Worm (Caenorhabditis elegans) whole organism, mixed stage, embryonic: ENCODE results near the gene csb-1.

Source experiments
- blmp-1 ChIP-seq: fragments of 150-350 bp; optimal IDR thresholded peaks from 2 replicates; lab custom pipeline; 2014; ENCODE audit warnings: missing biosample characterization, missing genetic modification characterization
- elt-3 ChIP-seq: fragments of 150-350 bp; optimal IDR thresholded peaks from 2 replicates; lab custom pipeline; 2014; ENCODE audit warnings: missing biosample characterization, missing genetic modification characterization
- ham-2 ChIP-seq: fragments of 200-800 bp; sonication (Bioruptor generic); optimal IDR thresholded peaks from 2 replicates; lab custom pipeline; 2018; ENCODE audit warnings: mild to moderate bottlenecking, missing genetic modification characterization, missing compliant biosample characterization
- lin-13 ChIP-seq: fragments of 150-350 bp; optimal IDR thresholded peaks from 2 replicates; lab custom pipeline; 2014; ENCODE audit warnings: missing biosample characterization, missing genetic modification characterization
- lsy-2 ChIP-seq: fragments of 150-350 bp; optimal IDR thresholded peaks from 2 replicates; lab custom pipeline; 2014; ENCODE audit warnings: missing biosample characterization, missing genetic modification characterization
- nhr-12 ChIP-seq: fragments of 150-350 bp; optimal IDR thresholded peaks from 2 replicates; lab custom pipeline; 2014; ENCODE audit warnings: missing biosample characterization, missing genetic modification characterization
- nhr-237 ChIP-seq: fragments of 150-350 bp; optimal IDR thresholded peaks from 2 replicates; lab custom pipeline; 2014; ENCODE audit warnings: missing biosample characterization, missing genetic modification characterization
- pha-4 ChIP-seq: fragments of 150-350 bp; optimal IDR thresholded peaks from 2 replicates; lab custom pipeline; 2018; ENCODE audit warnings: missing biosample characterization, missing genetic modification reagents, missing genetic modification characterization
- sem-2 ChIP-seq: fragments of 200-800 bp; sonication (Bioruptor generic); optimal IDR thresholded peaks from 2 replicates; lab custom pipeline; 2018; ENCODE audit warnings: mild to moderate bottlenecking, missing genetic modification characterization, missing compliant biosample characterization
- snpc-4 ChIP-seq: fragments of 150-350 bp; optimal IDR thresholded peaks from 2 replicates; lab custom pipeline; 2014; ENCODE audit warnings: missing biosample characterization, missing genetic modification characterization
- sptf-1 ChIP-seq: sonication (generic microtip); optimal IDR thresholded peaks from 2 replicates; lab custom pipeline; 2017; ENCODE audit warnings: mild to moderate bottlenecking, missing genetic modification characterization, moderate library complexity, missing compliant biosample characterization
- unc-39 ChIP-seq: fragments of 150-350 bp; optimal IDR thresholded peaks from 2 replicates; lab custom pipeline; 2014; ENCODE audit warnings: missing biosample characterization, missing genetic modification characterization
- unc-62 ChIP-seq: fragments of 150-350 bp; optimal IDR thresholded peaks from 2 replicates; lab custom pipeline; 2014; ENCODE audit warnings: missing biosample characterization, missing genetic modification reagents, missing genetic modification characterization

ce11 chrX:15831537-15831936 lies 34.2 kb downstream of the csb-1 start:
- TF ChIP-seq snpc-4: no peak
- TF ChIP-seq elt-3 (tag; lab: Kevin White, UChicago): no peak
- TF ChIP-seq lsy-2 (tag; lab: Kevin White, UChicago): no peak
- no peak for TF ChIP-seq unc-62
- no peak for TF ChIP-seq nhr-12 (tag; lab: Kevin White, UChicago)
- TF ChIP-seq lin-13 (tag; lab: Kevin White, UChicago): no peak
- no peak for TF ChIP-seq sem-2 (GFP tag; lab: Kevin White, UChicago)
- TF ChIP-seq sptf-1 (tag; lab: Kevin White, UChicago): no peak
- no peak for TF ChIP-seq ham-2 (GFP tag; lab: Kevin White, UChicago)
- TF ChIP-seq nhr-237 (tag; lab: Kevin White, UChicago): no peak
- no peak for TF ChIP-seq blmp-1 (tag; lab: Kevin White, UChicago)
- TF ChIP-seq unc-39: no peak
- TF ChIP-seq pha-4 (tag; lab: Kevin White, UChicago): no peak
